Fruit fly (Drosophila melanogaster): ENCODE results near the gene Pss.

dm6 chr3L:20563767-20564166, 37.8 kb upstream of the Pss start:
- TF ChIP-seq usp (GFP tag; optimal IDR thresholded peaks at IDR 0.05) (no peak), pan (optimal IDR thresholded peaks at IDR 0.05) (no peak), CG8478 (optimal IDR thresholded peaks at IDR 0.05) (no peak), psq (optimal IDR thresholded peaks at IDR 0.05) (no peak)

Measured in whole organism.